Fruit fly (Drosophila melanogaster): ENCODE results near the gene Tbc1d15-17.

The Tbc1d15-17 gene

DNA sequence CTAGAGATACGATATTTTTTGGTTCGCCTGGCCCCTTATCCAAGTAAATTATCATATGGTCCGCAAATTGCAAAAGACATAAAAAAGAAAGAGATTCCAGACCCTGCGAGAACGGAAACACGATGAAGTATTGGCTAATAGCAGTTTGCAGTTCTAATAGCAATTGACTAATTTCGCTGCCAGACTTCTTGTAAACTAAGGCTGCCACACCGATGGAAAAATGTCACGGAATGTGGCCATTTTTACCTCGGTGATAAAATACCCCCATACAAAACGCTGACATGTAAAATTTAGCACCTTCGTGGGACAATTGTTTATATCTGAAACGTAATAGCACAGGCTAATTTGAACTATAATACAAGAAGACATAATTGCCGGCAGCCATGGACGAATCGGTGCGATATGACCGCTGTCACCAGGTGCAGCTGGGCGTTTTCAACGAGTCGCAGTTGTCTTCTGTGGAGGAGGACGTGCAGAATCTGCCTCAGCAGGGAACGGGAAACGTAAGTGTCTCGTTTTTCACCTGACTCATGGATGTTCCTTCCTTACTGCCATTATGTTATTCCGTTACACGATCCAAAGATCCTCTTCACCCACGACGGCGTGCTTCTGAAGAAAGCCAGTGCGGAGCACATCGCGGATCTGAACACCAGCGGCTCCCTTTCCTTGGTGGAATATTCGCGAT lies at the start of gene Tbc1d15-17, which contains the start of gene CG11617:
Gene Tbc1d15-17, plus strand, starts transcription at position 51 of the 685 bp plus-strand sequence.
Gene CG11617, minus strand, starts transcription at position 169 of the 685 bp plus-strand sequence.
- TF ChIP-seq h (optimal IDR thresholded peaks at IDR 0.05) = no peak
- TF ChIP-seq insv (optimal IDR thresholded peaks at IDR 0.05) = no peak
- TF ChIP-seq ttk (optimal IDR thresholded peaks at IDR 0.05) = no peak
- TF ChIP-seq psq (optimal IDR thresholded peaks at IDR 0.05) = no peak
- TF ChIP-seq Myc (optimal IDR thresholded peaks at IDR 0.05) = no peak
- TF ChIP-seq Sin3A (optimal IDR thresholded peaks at IDR 0.05) = no peak

dm6 chr2L:158649-159257 lies 48.2 kb upstream of the Tbc1d15-17 start, which contains the start of the genes CG33635 and spen:
Gene CG33635 (minus strand): TSS chr2L:158664.
Gene spen (plus strand): TSS chr2L:159032.
- TF ChIP-seq Sin3A (optimal IDR thresholded peaks at IDR 0.05) (no peak), Myc (optimal IDR thresholded peaks at IDR 0.05) (no peak), insv (optimal IDR thresholded peaks at IDR 0.05) (no peak), psq (optimal IDR thresholded peaks at IDR 0.05) (no peak), h (optimal IDR thresholded peaks at IDR 0.05) (no peak), ttk (optimal IDR thresholded peaks at IDR 0.05) (no peak)

DNA sequence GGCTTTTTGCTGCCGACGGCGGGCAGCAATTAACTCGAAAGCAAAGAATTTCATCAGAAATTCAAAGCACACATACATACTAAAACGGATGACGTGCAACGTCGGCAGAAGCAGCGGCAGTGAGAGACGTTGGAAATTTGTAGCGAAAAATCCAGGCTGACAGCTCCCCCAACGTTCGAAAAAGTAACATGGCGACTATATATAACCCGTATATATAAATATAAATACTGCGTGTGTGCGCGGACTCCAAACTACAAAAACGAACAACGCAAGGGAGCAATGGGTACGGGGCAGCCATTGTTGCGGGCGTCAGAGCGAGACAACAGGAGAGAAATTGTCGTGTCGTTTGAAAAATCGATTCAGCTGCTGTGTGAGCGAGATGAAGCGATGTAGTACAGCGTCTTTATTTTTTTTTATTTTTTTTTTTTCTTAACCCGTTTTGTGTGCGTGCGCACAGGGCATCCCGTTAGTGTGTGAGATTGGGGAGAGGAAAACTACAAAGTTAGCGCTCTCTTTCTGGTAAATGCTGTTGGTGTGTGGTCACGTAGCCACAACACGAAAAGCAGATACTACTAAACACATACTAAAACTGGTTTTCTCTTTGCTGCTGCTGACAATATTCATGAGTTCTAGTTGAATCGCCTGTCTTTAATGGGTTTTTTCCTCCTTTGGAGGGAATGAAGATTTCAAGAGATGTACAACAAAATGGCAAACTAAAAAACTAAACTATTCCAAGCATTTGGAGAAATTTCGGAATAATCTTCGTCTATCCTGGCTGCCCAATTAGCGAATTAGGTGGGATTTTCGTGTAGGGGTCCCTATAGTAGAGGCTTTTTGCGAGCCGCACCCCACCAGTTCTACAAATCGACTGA lies 46.2 kb upstream of the Tbc1d15-17 start:
- TF ChIP-seq ttk (optimal IDR thresholded peaks at IDR 0.05) (no peak), h (optimal IDR thresholded peaks at IDR 0.05) (no peak), insv (optimal IDR thresholded peaks at IDR 0.05) (no peak), Sin3A (optimal IDR thresholded peaks at IDR 0.05) (no peak), Myc (optimal IDR thresholded peaks at IDR 0.05) (no peak), psq (optimal IDR thresholded peaks at IDR 0.05) (no peak)

dm6 chr2L:161453-162175 lies 45.4 kb upstream of the Tbc1d15-17 start:
- no peak for TF ChIP-seq h (optimal IDR thresholded peaks at IDR 0.05)
- no peak for TF ChIP-seq psq (optimal IDR thresholded peaks at IDR 0.05)
- no peak for TF ChIP-seq Myc (optimal IDR thresholded peaks at IDR 0.05)
- TF ChIP-seq insv (optimal IDR thresholded peaks at IDR 0.05) = no peak
- no peak for TF ChIP-seq Sin3A (optimal IDR thresholded peaks at IDR 0.05)
- TF ChIP-seq ttk (optimal IDR thresholded peaks at IDR 0.05) = no peak

DNA sequence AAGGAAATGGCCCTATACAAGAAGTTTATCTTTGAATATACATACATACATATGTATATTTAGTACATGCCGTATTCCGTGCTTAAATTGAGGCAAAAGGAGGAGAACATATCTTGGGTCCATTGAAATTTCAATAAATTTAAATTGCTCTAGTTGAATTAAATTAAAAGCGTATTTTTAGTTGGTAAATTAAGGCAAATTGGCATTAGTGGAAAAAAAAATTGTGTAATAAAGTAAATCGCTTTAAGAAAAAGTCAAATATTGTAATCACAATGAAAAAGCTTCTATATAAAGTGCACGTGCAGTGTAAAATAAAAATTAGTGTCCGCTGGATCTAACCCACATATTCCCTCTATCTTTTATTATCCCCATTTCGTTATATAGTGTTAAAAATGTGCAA lies 44.8 kb upstream of the Tbc1d15-17 start:
- TF ChIP-seq Sin3A (optimal IDR thresholded peaks at IDR 0.05) = no peak

DNA sequence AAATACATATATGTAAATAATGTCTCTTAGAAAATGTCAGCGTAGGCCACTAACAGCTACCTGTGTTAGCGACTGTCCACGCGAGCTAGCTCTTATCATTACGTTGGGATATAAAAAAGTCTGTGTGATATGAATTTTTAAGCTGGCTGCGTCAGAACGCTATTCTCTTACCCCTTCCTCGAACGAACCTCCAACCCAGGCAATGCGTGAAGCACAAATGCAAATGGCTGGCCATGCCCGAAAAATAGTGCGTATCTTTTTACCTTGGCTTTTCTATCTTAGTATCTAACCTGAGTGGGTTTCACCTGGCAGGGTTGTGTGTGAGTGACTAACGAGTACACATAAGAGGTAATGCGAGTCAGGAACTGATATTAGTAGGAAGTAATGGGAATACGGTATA lies 43.8 kb upstream of the Tbc1d15-17 start:
- TF ChIP-seq psq (optimal IDR thresholded peaks at IDR 0.05) = no peak
- no peak for TF ChIP-seq Myc (optimal IDR thresholded peaks at IDR 0.05)
- TF ChIP-seq insv (optimal IDR thresholded peaks at IDR 0.05) = no peak
- TF ChIP-seq Sin3A (optimal IDR thresholded peaks at IDR 0.05) = no peak
- no peak for TF ChIP-seq h (optimal IDR thresholded peaks at IDR 0.05)
- no peak for TF ChIP-seq ttk (optimal IDR thresholded peaks at IDR 0.05)

dm6 chr2L:165253-165890 lies 41.6 kb upstream of the Tbc1d15-17 start:
- no peak for TF ChIP-seq Sin3A (optimal IDR thresholded peaks at IDR 0.05)
- TF ChIP-seq h (optimal IDR thresholded peaks at IDR 0.05) = no peak
- no peak for TF ChIP-seq insv (optimal IDR thresholded peaks at IDR 0.05)
- no peak for TF ChIP-seq ttk (optimal IDR thresholded peaks at IDR 0.05)

DNA sequence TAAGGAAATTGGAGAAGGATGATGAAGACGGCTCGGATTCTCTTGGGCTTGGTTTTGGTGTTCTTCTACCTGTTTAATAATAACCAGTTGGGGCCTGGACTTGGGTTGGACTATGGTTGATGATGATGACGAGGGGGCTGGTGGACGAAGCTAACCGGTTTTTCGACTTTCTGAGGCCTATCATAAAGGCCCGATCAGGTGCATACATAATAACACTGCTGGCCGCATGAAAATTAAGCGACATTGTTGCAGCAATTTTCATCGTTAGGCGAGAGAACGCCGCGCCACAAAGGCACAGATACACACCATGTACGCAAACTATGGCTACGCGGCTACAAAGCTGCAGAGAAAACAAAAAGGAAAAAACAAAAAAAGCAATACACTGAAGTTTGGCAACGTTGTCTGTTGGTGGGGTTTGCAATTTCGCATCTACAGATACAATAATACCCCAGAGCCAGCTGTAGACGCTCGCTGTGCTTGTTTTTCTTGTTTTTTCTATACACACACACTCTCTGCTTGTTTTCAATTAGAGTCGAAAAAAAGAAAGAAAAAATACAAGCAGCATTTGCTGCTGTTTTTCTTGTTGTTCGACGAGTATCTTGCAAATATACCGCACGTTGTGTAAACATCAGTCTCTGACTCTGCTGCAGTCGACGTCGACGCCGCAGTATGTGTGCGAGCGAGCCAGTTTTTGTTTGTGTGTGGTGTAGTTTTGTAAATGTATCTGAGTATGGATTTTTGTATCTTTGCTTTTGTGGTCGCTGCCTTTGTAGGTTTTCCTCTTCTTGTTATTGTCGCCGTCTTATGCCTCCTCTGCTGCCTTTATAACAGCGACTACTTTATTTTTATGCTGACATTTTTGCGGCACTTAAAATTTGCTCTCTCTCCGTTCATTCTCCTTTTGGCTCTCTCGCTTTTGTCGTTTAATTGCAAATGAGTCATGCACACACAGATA lies 40.6 kb upstream of the Tbc1d15-17 start:
- TF ChIP-seq insv (optimal IDR thresholded peaks at IDR 0.05) = no peak
- TF ChIP-seq Sin3A (optimal IDR thresholded peaks at IDR 0.05) = no peak
- TF ChIP-seq psq (optimal IDR thresholded peaks at IDR 0.05) = no peak
- TF ChIP-seq h (optimal IDR thresholded peaks at IDR 0.05) = no peak
- TF ChIP-seq ttk (optimal IDR thresholded peaks at IDR 0.05) = no peak
- no peak for TF ChIP-seq Myc (optimal IDR thresholded peaks at IDR 0.05)

dm6 chr2L:168270-168901 lies 38.6 kb upstream of the Tbc1d15-17 start:
- TF ChIP-seq insv (optimal IDR thresholded peaks at IDR 0.05) (no peak), psq (optimal IDR thresholded peaks at IDR 0.05) (no peak), h (optimal IDR thresholded peaks at IDR 0.05) (no peak), ttk (optimal IDR thresholded peaks at IDR 0.05) (no peak), Myc (optimal IDR thresholded peaks at IDR 0.05) (no peak), Sin3A (optimal IDR thresholded peaks at IDR 0.05) (no peak)

DNA sequence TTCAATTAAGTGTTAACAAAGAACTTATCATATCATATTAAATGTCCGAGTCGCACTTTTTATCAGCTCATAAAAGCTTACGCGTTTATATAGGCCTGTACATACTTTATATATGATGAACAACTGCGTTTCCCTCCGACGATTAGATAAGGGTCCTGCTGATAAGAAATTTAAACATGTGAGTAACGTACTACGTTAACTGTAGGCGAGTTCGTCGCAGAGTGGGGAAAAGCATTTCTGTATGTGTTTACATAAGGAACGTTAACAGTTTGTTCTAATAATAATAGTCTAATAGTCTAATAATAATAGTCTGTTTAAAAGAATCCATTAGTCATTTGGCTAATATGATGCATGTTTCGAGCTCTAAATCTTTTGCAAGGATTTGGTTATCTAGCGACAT lies 36.6 kb upstream of the Tbc1d15-17 start:
- TF ChIP-seq Myc (optimal IDR thresholded peaks at IDR 0.05) (no peak), psq (optimal IDR thresholded peaks at IDR 0.05) (no peak)
